Worm (Caenorhabditis elegans): ENCODE measurements around the gene dnj-17.
"Not testable (repeated sequence)": the region's sequence is repeated elsewhere in the genome, so short reads cannot be mapped to it uniquely, and the experiment has no call there.

dnj-17 gene

ce11 chrIII:13402934-13403333 is 9.8 kb upstream of the dnj-17 start, which contains the start of gene mig-18:
TSS of gene mig-18 (plus strand) at chrIII:13403234.
- no peak for TF ChIP-seq him-1 (tag; optimal IDR thresholded peaks at IDR 0.05)
- no peak for TF ChIP-seq W03F9.2 (tag; optimal IDR thresholded peaks at IDR 0.05)
- no peak for TF ChIP-seq dao-5 (tag; optimal IDR thresholded peaks at IDR 0.05)

- not testable (repeated sequence) for TF ChIP-seq W03F9.2, dao-5, him-1 (tag; optimal IDR thresholded peaks at IDR 0.05)
Observed at ce11 chrIII:13401673-13402258, 8.6 kb upstream of the dnj-17 start, which contains the start of the genes srlf-9 and srlf-10. TSS of gene srlf-9 (minus strand) at chrIII:13401773. TSS of gene srlf-10 (plus strand) at chrIII:13402208.

ce11 chrIII:13395262-13395661 is 2.1 kb upstream of the dnj-17 start, which contains the start of gene F11F1.1:
TSS of gene F11F1.1 (plus strand) at chrIII:13395562.
- TF ChIP-seq W03F9.2 (tag; optimal IDR thresholded peaks at IDR 0.05) (no peak), him-1 (tag; optimal IDR thresholded peaks at IDR 0.05) (no peak), dao-5 (tag; optimal IDR thresholded peaks at IDR 0.05) (no peak)

- TF ChIP-seq him-1 (tag; optimal IDR thresholded peaks at IDR 0.05) (no peak), W03F9.2 (tag; optimal IDR thresholded peaks at IDR 0.05) (no peak), dao-5 (tag; optimal IDR thresholded peaks at IDR 0.05) (no peak)
Observed at ce11 chrIII:13393647-13394046, 508 bp upstream of the dnj-17 start, which contains the start of gene qdpr-1. TSS of gene qdpr-1 (plus strand) at chrIII:13393910.

ce11 chrIII:13390789-13391188 is 2.4 kb downstream of the dnj-17 start:
- no peak for TF ChIP-seq him-1 (tag; optimal IDR thresholded peaks at IDR 0.05)
- TF ChIP-seq W03F9.2 (tag; optimal IDR thresholded peaks at IDR 0.05), result no peak
- no peak for TF ChIP-seq dao-5 (tag; optimal IDR thresholded peaks at IDR 0.05)

- TF ChIP-seq him-1 (tag; optimal IDR thresholded peaks at IDR 0.05), result no peak
- no peak for TF ChIP-seq W03F9.2 (tag; optimal IDR thresholded peaks at IDR 0.05)
- TF ChIP-seq dao-5 (tag; optimal IDR thresholded peaks at IDR 0.05), result no peak
Observed at ce11 chrIII:13389078-13389477, 4.1 kb downstream of the dnj-17 start, which contains the start of gene T03F6.3. TSS of gene T03F6.3 (plus strand) at chrIII:13389395.

ce11 chrIII:13388621-13389020 is 4.5 kb downstream of the dnj-17 start:
- TF ChIP-seq dao-5 (tag; optimal IDR thresholded peaks at IDR 0.05) (no peak), him-1 (tag; optimal IDR thresholded peaks at IDR 0.05) (no peak), W03F9.2 (tag; optimal IDR thresholded peaks at IDR 0.05) (no peak)

- TF ChIP-seq dao-5 (tag; optimal IDR thresholded peaks at IDR 0.05) (no peak), him-1 (tag; optimal IDR thresholded peaks at IDR 0.05) (no peak), W03F9.2 (tag; optimal IDR thresholded peaks at IDR 0.05) (no peak)
Observed at ce11 chrIII:13385850-13386249, 7.3 kb downstream of the dnj-17 start, which contains the start of gene T03F6.4. TSS of gene T03F6.4 (plus strand) at chrIII:13386150.

ce11 chrIII:13383159-13383558 is 10.0 kb downstream of the dnj-17 start:
- no peak for TF ChIP-seq dao-5 (tag; optimal IDR thresholded peaks at IDR 0.05)
- no peak for TF ChIP-seq him-1 (tag; optimal IDR thresholded peaks at IDR 0.05)
- TF ChIP-seq W03F9.2 (tag; optimal IDR thresholded peaks at IDR 0.05), result no peak

ce11 chrIII:13381684-13382083 is 11.5 kb downstream of the dnj-17 start:
- TF ChIP-seq W03F9.2 (tag; optimal IDR thresholded peaks at IDR 0.05) (no peak), him-1 (tag; optimal IDR thresholded peaks at IDR 0.05) (no peak), dao-5 (tag; optimal IDR thresholded peaks at IDR 0.05) (no peak)

ce11 chrIII:13380881-13381280 is 12.3 kb downstream of the dnj-17 start:
- TF ChIP-seq dao-5 (tag; optimal IDR thresholded peaks at IDR 0.05), result no peak
- no peak for TF ChIP-seq him-1 (tag; optimal IDR thresholded peaks at IDR 0.05)
- TF ChIP-seq W03F9.2 (tag; optimal IDR thresholded peaks at IDR 0.05), result no peak

ce11 chrIII:13380196-13380595 is 12.9 kb downstream of the dnj-17 start, which contains the start of gene T03F6.6:
TSS of gene T03F6.6 (minus strand) at chrIII:13380296.
- TF ChIP-seq dao-5 (tag; optimal IDR thresholded peaks at IDR 0.05), result no peak
- no peak for TF ChIP-seq him-1 (tag; optimal IDR thresholded peaks at IDR 0.05)
- TF ChIP-seq W03F9.2 (tag; optimal IDR thresholded peaks at IDR 0.05), result no peak

ce11 chrIII:13378242-13378641 is 14.9 kb downstream of the dnj-17 start, which contains the start of gene T03F6.10:
TSS of gene T03F6.10 (minus strand) at chrIII:13378342.
- no peak for TF ChIP-seq W03F9.2 (tag; optimal IDR thresholded peaks at IDR 0.05)
- TF ChIP-seq dao-5 (tag; optimal IDR thresholded peaks at IDR 0.05), result no peak
- TF ChIP-seq him-1 (tag; optimal IDR thresholded peaks at IDR 0.05), result no peak

- TF ChIP-seq him-1 (tag; optimal IDR thresholded peaks at IDR 0.05), result no peak
- TF ChIP-seq W03F9.2 (tag; optimal IDR thresholded peaks at IDR 0.05), result peak; percentile 20
Observed at ce11 chrIII:13377249-13377648, 15.9 kb downstream of the dnj-17 start.

Data from whole organism, L4/young adult.